Fruit fly (Drosophila melanogaster) whole organism, pupa: Measurements from ENCODE around the gene CG11700.

Source experiments
- CG10348 ChIP-seq: fragments of 200-800 bp; sonication (Bioruptor generic); IDR thresholded peaks from 2 replicates; pipeline ENCODE4 v1.3.6; 2022; ENCODE audit warnings: missing biosample characterization, missing genetic modification characterization
- CG12605 ChIP-seq: fragments of 200-800 bp; sonication (Bioruptor generic); IDR thresholded peaks from 2 replicates; pipeline ENCODE4 v1.3.6; 2022; ENCODE audit warnings: missing biosample characterization, missing genetic modification characterization
- CG13204 ChIP-seq: fragments of 200-800 bp; sonication (Bioruptor generic); optimal IDR thresholded peaks from 2 replicates; lab custom pipeline; 2018; ENCODE audit warnings: missing biosample characterization, mild to moderate bottlenecking, missing genetic modification characterization, moderate library complexity
- CG14655 ChIP-seq: fragments of 200-800 bp; sonication (Bioruptor generic); optimal IDR thresholded peaks from 3 replicates; lab custom pipeline; 2017; ENCODE audit warnings: mild to moderate bottlenecking, missing biosample characterization, missing genetic modification reagents, missing genetic modification characterization
- CG15710 ChIP-seq: fragments of 200-800 bp; sonication (Bioruptor generic); optimal IDR thresholded peaks from 2 replicates; lab custom pipeline; 2018; ENCODE audit warnings: missing biosample characterization, mild to moderate bottlenecking, missing genetic modification characterization, moderate library complexity
- CG17806 ChIP-seq: fragments of 200-800 bp; sonication (Bioruptor generic); optimal IDR thresholded peaks from 2 replicates; lab custom pipeline; 2018; ENCODE audit warnings: missing biosample characterization, mild to moderate bottlenecking, missing genetic modification characterization, moderate library complexity
- CG32121 ChIP-seq: fragments of 200-800 bp; sonication (Bioruptor generic); IDR thresholded peaks from 2 replicates; pipeline ENCODE4 v1.3.6; 2022; ENCODE audit warnings: missing biosample characterization, missing genetic modification characterization
- CG34367 ChIP-seq: fragments of 200-800 bp; sonication (Bioruptor generic); optimal IDR thresholded peaks from 2 replicates; lab custom pipeline; 2018; ENCODE audit warnings: missing biosample characterization, mild to moderate bottlenecking, missing genetic modification characterization
- CG4496 ChIP-seq: fragments of 200-800 bp; sonication (Bioruptor generic); IDR thresholded peaks from 3 replicates; pipeline ENCODE4 v1.3.6; 2022; ENCODE audit warnings: missing biosample characterization, missing genetic modification characterization
- CG8159 ChIP-seq: fragments of 200-800 bp; sonication (Bioruptor generic); optimal IDR thresholded peaks from 3 replicates; lab custom pipeline; 2018; ENCODE audit warnings: missing biosample characterization, mild to moderate bottlenecking, missing genetic modification characterization, moderate library complexity
- CG8301 ChIP-seq: fragments of 200-800 bp; sonication (Bioruptor generic); optimal IDR thresholded peaks from 2 replicates; lab custom pipeline; 2018; ENCODE audit warnings: missing biosample characterization, mild to moderate bottlenecking, missing genetic modification characterization
- CG9948 ChIP-seq: fragments of 200-800 bp; sonication (Bioruptor generic); optimal IDR thresholded peaks from 2 replicates; lab custom pipeline; 2018; ENCODE audit warnings: missing biosample characterization, mild to moderate bottlenecking, missing genetic modification characterization, moderate library complexity
- D1 ChIP-seq: fragments of 200-800 bp; sonication (Bioruptor generic); optimal IDR thresholded peaks from 2 replicates; lab custom pipeline; 2018; ENCODE audit warnings: missing biosample characterization, mild to moderate bottlenecking, missing genetic modification characterization, moderate library complexity
- EcR ChIP-seq: fragments of 200-800 bp; sonication (Bioruptor generic); optimal IDR thresholded peaks from 3 replicates; lab custom pipeline; 2019; ENCODE audit warnings: missing biosample characterization, missing genetic modification characterization, mild to moderate bottlenecking, moderate library complexity, missing genetic modification reagents
- Ets98B ChIP-seq: fragments of 200-800 bp; sonication (Bioruptor generic); IDR thresholded peaks from 2 replicates; pipeline ENCODE4 v1.3.6; 2022; ENCODE audit warnings: missing biosample characterization, missing genetic modification characterization
- Pif1A ChIP-seq: fragments of 200-800 bp; sonication (Bioruptor generic); optimal IDR thresholded peaks from 3 replicates; lab custom pipeline; 2016; ENCODE audit warnings: missing biosample characterization, missing genetic modification characterization
- Pif1B ChIP-seq: fragments of 200-800 bp; sonication (Bioruptor generic); optimal IDR thresholded peaks from 3 replicates; lab custom pipeline; 2016; ENCODE audit warnings: missing biosample characterization, missing genetic modification characterization
- Snoo ChIP-seq: fragments of 200-800 bp; sonication (Bioruptor generic); optimal IDR thresholded peaks from 3 replicates; lab custom pipeline; 2017; ENCODE audit warnings: missing biosample characterization, mild to moderate bottlenecking, missing genetic modification characterization, inconsistent platforms
- fd96Ca ChIP-seq: fragments of 200-800 bp; sonication (Bioruptor generic); IDR thresholded peaks from 3 replicates; pipeline ENCODE4 v1.3.6; 2022; ENCODE audit warnings: missing biosample characterization, missing genetic modification characterization
- gl ChIP-seq: fragments of 200-800 bp; sonication (Bioruptor generic); optimal IDR thresholded peaks from 2 replicates; lab custom pipeline; 2018; ENCODE audit warnings: missing biosample characterization, mild to moderate bottlenecking, missing genetic modification characterization
- rn ChIP-seq: fragments of 200-800 bp; sonication (Bioruptor generic); IDR thresholded peaks from 2 replicates; pipeline ENCODE4 v1.3.6; 2022; ENCODE audit warnings: missing biosample characterization, missing genetic modification characterization

CG11700 gene

DNA sequence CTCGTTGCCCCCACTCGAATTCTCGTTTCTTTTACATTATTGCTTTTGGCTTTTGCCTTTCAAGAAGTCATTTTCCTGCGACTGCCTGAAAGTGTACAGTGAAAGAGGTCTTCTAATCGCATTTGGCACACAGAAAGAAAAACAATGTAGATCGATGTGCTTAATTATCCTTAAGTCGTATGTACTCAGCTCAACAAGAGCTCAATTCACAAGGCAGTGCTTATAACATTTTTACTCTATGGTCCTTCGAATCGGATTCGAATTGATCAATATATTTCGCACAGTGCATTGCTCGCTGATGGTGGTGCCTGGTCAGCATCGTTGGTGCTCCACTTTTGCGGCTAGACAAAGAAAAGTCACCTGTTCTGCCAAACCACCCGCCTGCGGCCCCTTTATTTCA is 27.0 kb upstream of the CG11700 start:
- peak; percentile 35; the same call in 2 of the 3 replicates for TF ChIP-seq CG4496 (GFP tag; lab: Robert Waterston, UW)
- TF ChIP-seq Pif1A (GFP tag; lab: Kevin White, UChicago): no peak
- TF ChIP-seq CG14655 (GFP tag; lab: Kevin White, UChicago): peak; percentile 14
- no peak for TF ChIP-seq CG10348 (GFP tag; lab: Robert Waterston, UW)
- no peak for TF ChIP-seq CG15710
- no peak for TF ChIP-seq CG9948 (tag; lab: Kevin White, UChicago)
- TF ChIP-seq CG8301 (tag; lab: Kevin White, UChicago): peak; percentile 27
- peak; percentile 54; the same call in 1 of the 3 replicates for TF ChIP-seq fd96Ca (GFP tag; lab: Robert Waterston, UW)

DNA sequence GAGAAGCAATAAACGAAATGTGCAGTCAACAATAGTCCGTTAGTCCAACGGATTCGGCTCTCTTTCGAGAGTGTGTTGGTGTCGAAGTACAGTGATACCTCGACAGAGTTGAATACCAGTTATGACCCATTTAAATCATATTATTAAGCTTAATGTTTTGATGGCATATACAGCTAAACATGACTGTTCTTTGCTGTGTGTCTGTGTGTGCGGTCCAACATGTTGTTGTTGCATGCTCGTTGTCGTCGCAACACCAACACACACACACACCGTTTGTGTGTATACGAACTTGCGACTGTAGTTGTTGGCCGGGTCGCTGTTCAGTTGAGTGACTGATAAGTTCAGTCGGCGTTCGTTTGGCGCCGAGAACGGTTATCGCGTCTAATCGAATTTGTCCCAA is 25.5 kb upstream of the CG11700 start, which contains the start of gene CG15894:
TSS of gene CG15894 (plus strand) at position 361 of the 400 bp plus-strand sequence.
- no peak for TF ChIP-seq Pif1A (GFP tag; lab: Kevin White, UChicago)
- no peak for TF ChIP-seq CG17806 (tag; lab: Kevin White, UChicago)
- no peak for TF ChIP-seq EcR (GFP tag; lab: Kevin White, UChicago)
- TF ChIP-seq fd96Ca (GFP tag; lab: Robert Waterston, UW): 0 out of 3 replicates have a peak, but pooled peaks have one; percentile 32
- no peak for TF ChIP-seq CG8301 (tag; lab: Kevin White, UChicago)
- no peak for TF ChIP-seq D1
- no peak for TF ChIP-seq gl (tag; lab: Kevin White, UChicago)
- no peak for TF ChIP-seq CG10348 (GFP tag; lab: Robert Waterston, UW)
- TF ChIP-seq Ets98B: peak; percentile 27; the same call in 1 of the 2 replicates
- no peak for TF ChIP-seq Snoo (tag; lab: Kevin White, UChicago)
- TF ChIP-seq CG15710: peak; percentile 1
- peak; percentile 53; the same call in 1 of the 3 replicates for TF ChIP-seq CG4496 (GFP tag; lab: Robert Waterston, UW)
- TF ChIP-seq CG9948 (tag; lab: Kevin White, UChicago): no peak
- no peak for TF ChIP-seq CG32121 (GFP tag; lab: Robert Waterston, UW)
- no peak for TF ChIP-seq CG12605
- TF ChIP-seq Pif1B (GFP tag; lab: Kevin White, UChicago): no peak
- TF ChIP-seq CG14655 (GFP tag; lab: Kevin White, UChicago): peak; percentile 21
- TF ChIP-seq CG13204 (GFP tag; lab: Kevin White, UChicago): no peak
- peak; percentile 14 for TF ChIP-seq CG8159 (tag; lab: Kevin White, UChicago)
- no peak for TF ChIP-seq CG34367 (tag; lab: Kevin White, UChicago)
- TF ChIP-seq rn (GFP tag; lab: Robert Waterston, UW): no peak

DNA sequence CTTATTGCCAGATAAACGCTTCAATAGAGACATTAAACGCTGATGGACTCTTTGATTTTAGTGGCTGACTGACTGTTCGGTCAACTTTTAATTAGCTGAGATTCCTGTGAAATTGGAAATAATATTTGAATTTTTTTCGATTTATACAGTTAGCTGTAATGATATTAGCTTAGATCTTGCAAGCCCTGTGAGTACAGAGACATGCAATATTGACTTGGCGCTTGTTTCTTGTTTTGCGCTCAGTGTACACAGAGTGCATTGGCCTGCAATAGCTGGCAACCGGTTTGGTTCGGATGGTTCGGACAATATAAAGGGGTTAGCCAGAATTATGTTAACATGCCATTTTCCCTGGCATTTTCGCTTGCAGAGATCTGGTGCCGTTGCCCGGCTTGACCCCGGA is 21.9 kb upstream of the CG11700 start:
- TF ChIP-seq CG15710 (no peak), rn (GFP tag; lab: Robert Waterston, UW) (no peak), CG8301 (tag; lab: Kevin White, UChicago) (peak; percentile 28), EcR (GFP tag; lab: Kevin White, UChicago) (peak; percentile 94), CG4496 (GFP tag; lab: Robert Waterston, UW) (peak; percentile 48; the same call in 1 of the 3 replicates), Ets98B (no peak), CG34367 (tag; lab: Kevin White, UChicago) (no peak), D1 (no peak), gl (tag; lab: Kevin White, UChicago) (no peak), Pif1B (GFP tag; lab: Kevin White, UChicago) (peak; percentile 24), Pif1A (GFP tag; lab: Kevin White, UChicago) (peak; percentile 21), CG10348 (GFP tag; lab: Robert Waterston, UW) (no peak), CG14655 (GFP tag; lab: Kevin White, UChicago) (peak; percentile 46), CG13204 (GFP tag; lab: Kevin White, UChicago) (no peak), CG32121 (GFP tag; lab: Robert Waterston, UW) (0 out of 2 replicates have a peak, but pooled peaks have one; percentile 34), CG8159 (tag; lab: Kevin White, UChicago) (no peak), CG17806 (tag; lab: Kevin White, UChicago) (no peak), CG9948 (tag; lab: Kevin White, UChicago) (peak; percentile 4), Snoo (tag; lab: Kevin White, UChicago) (no peak), fd96Ca (GFP tag; lab: Robert Waterston, UW) (no peak)

DNA sequence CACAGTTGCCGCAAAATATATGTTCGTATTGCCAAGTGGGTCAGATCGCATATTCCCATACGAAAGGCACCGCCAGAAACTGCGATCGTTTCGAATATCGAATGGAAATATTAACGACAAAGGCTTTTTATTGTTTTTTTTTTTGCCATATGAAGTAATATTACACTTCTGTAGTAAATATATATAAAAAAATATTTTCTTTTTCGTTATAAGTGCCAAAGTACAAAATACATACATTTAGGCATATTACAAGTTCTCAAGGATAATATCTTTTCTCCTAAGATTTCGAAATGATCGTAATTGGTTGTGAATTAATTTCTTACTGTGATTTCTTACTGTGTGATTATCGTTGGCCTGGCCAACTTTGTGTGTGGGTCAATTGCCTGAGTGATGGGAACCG is 20.8 kb upstream of the CG11700 start:
- TF ChIP-seq CG32121 (GFP tag; lab: Robert Waterston, UW) (no peak; the same call in 1 of the 2 replicates), Snoo (tag; lab: Kevin White, UChicago) (no peak), CG8301 (tag; lab: Kevin White, UChicago) (peak; percentile 9), CG9948 (tag; lab: Kevin White, UChicago) (peak; percentile 14), CG8159 (tag; lab: Kevin White, UChicago) (no peak), CG15710 (peak; percentile 10)
- TF ChIP-seq, all 21 proteins: peak for 3

DNA sequence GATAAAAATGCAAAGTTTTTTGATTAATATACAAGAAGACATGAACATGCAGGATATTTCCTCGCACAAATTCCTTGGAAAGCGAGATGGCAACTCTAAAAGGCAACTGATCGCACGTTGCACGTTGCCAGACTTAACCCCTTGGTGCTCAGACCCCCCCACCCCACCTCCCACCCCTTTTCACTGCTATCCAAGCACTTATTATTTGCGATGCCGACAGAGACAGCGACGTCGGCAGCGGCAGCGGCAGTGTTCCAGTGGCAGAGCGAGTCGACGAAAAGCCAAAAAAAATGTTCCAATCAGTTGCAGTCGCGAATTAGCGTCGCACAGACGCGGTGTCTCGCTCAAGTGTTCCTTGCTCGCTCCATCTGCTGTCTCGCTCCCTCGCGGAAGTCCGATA is 20.3 kb upstream of the CG11700 start, which contains the start of gene CG3823:
TSS of gene CG3823 (plus strand) at position 301 of the 400 bp plus-strand sequence.
- TF ChIP-seq CG4496 (GFP tag; lab: Robert Waterston, UW) (no peak), fd96Ca (GFP tag; lab: Robert Waterston, UW) (no peak), gl (tag; lab: Kevin White, UChicago) (no peak), CG17806 (tag; lab: Kevin White, UChicago) (no peak), Snoo (tag; lab: Kevin White, UChicago) (no peak), CG8159 (tag; lab: Kevin White, UChicago) (no peak), D1 (no peak), CG14655 (GFP tag; lab: Kevin White, UChicago) (no peak), Pif1A (GFP tag; lab: Kevin White, UChicago) (no peak), CG15710 (no peak), CG34367 (tag; lab: Kevin White, UChicago) (no peak)
